Worm (Caenorhabditis elegans) whole organism, L4/young adult: Measurements from ENCODE around the gene K06H6.4.

Source experiments
- W03F9.2 ChIP-seq: fragments of 150-350 bp; optimal IDR thresholded peaks from 2 replicates; lab custom pipeline; 2014; ENCODE audit warnings: missing biosample characterization, missing genetic modification characterization
- dao-5 ChIP-seq: sonication (generic microtip); optimal IDR thresholded peaks from 2 replicates; lab custom pipeline; 2016; ENCODE audit warnings: missing genotype, missing genetic modification characterization, moderate library complexity, missing compliant biosample characterization
- him-1 ChIP-seq: sonication (generic microtip); optimal IDR thresholded peaks from 2 replicates; lab custom pipeline; 2016; ENCODE audit warnings: missing genotype, missing genetic modification reagents, missing genetic modification characterization, missing compliant biosample characterization

- TF ChIP-seq W03F9.2 (no peak), dao-5 (tag; lab: Kevin White, UChicago) (no peak), him-1 (tag; lab: Kevin White, UChicago) (no peak)
Observed at ce11 chrV:610217-610616, 31.1 kb downstream of the K06H6.4 start, which contains the start of gene nhr-90.
